Worm (Caenorhabditis elegans) whole organism, late embryonic: ENCODE results near the gene F44D12.19.

Source experiments
- F13H6.1 ChIP-seq: sonication (generic microtip); optimal IDR thresholded peaks from 2 replicates; lab custom pipeline; 2016; ENCODE audit warnings: missing genetic modification characterization, missing compliant biosample characterization
- ama-1 ChIP-seq: fragments of 150-350 bp; optimal IDR thresholded peaks from 2 replicates; lab custom pipeline; 2014
- ceh-22 ChIP-seq: sonication (generic microtip); optimal IDR thresholded peaks from 2 replicates; lab custom pipeline; 2017; ENCODE audit warnings: missing biosample characterization, missing genetic modification characterization
- fkh-10 ChIP-seq: fragments of 150-350 bp; optimal IDR thresholded peaks from 2 replicates; lab custom pipeline; 2014; ENCODE audit warnings: missing biosample characterization, missing genetic modification reagents, missing genetic modification characterization
- nfya-1 ChIP-seq: sonication (generic microtip); optimal IDR thresholded peaks from 2 replicates; lab custom pipeline; 2017; ENCODE audit warnings: missing genetic modification characterization, mild to moderate bottlenecking, missing compliant biosample characterization, antibody characterized with exemption, moderate library complexity
- nhr-11 ChIP-seq: fragments of 150-350 bp; optimal IDR thresholded peaks from 2 replicates; lab custom pipeline; 2014; ENCODE audit warnings: missing biosample characterization, missing genetic modification characterization
- npax-4 ChIP-seq: sonication (generic microtip); optimal IDR thresholded peaks from 2 replicates; lab custom pipeline; 2016; ENCODE audit warnings: missing genetic modification characterization, missing compliant biosample characterization
- pag-3 ChIP-seq: sonication (generic microtip); optimal IDR thresholded peaks from 2 replicates; lab custom pipeline; 2016; ENCODE audit warnings: missing compliant biosample characterization, missing genetic modification characterization, borderline replicate concordance
- pha-4 ChIP-seq: fragments of 150-350 bp; optimal IDR thresholded peaks from 2 replicates; lab custom pipeline; 2018; ENCODE audit warnings: missing biosample characterization, missing genetic modification reagents, missing genetic modification characterization
- pqm-1 ChIP-seq: sonication (generic microtip); optimal IDR thresholded peaks from 2 replicates; lab custom pipeline; 2016; ENCODE audit warnings: missing genetic modification characterization, missing compliant biosample characterization
- pros-1 ChIP-seq: fragments of 150-350 bp; optimal IDR thresholded peaks from 2 replicates; lab custom pipeline; 2014; ENCODE audit warnings: missing biosample characterization, missing genetic modification reagents, missing genetic modification characterization
- unc-86 ChIP-seq: sonication (generic microtip); optimal IDR thresholded peaks from 2 replicates; lab custom pipeline; 2016; ENCODE audit warnings: missing genetic modification characterization, missing compliant biosample characterization

- TF ChIP-seq nfya-1 (tag; lab: Kevin White, UChicago) (no peak), pag-3 (tag; lab: Kevin White, UChicago) (no peak), unc-86 (no peak), nhr-11 (tag; lab: Kevin White, UChicago) (no peak), ceh-22 (tag; lab: Kevin White, UChicago) (no peak), pqm-1 (tag; lab: Kevin White, UChicago) (no peak), pros-1 (tag; lab: Kevin White, UChicago) (no peak), pha-4 (tag; lab: Kevin White, UChicago) (no peak), F13H6.1 (tag; lab: Kevin White, UChicago) (no peak), ama-1 (lab: Kevin White, UChicago) (no peak), fkh-10 (GFP tag; lab: Kevin White, UChicago) (no peak), npax-4 (tag; lab: Kevin White, UChicago) (no peak)
Observed at ce11 chrIV:10046005-10046404, 24.6 kb downstream of the F44D12.19 start.
